Fruit fly (Drosophila melanogaster) whole organism, embryonic: ENCODE data around the gene CG5793.

Experiments used
- ATbp ChIP-seq: fragments of 200-800 bp; sonication (Bioruptor generic); optimal IDR thresholded peaks from 2 replicates; lab custom pipeline; 2017; ENCODE audit warnings: missing biosample characterization, mild to moderate bottlenecking, missing genetic modification characterization, missing genetic modification reagents
- Antp ChIP-seq: fragments of 200-800 bp; sonication (Bioruptor generic); optimal IDR thresholded peaks from 3 replicates; lab custom pipeline; 2016; ENCODE audit warnings: missing biosample characterization, missing genetic modification characterization
- CG10431 ChIP-seq: fragments of 200-800 bp; sonication (Bioruptor generic); optimal IDR thresholded peaks from 3 replicates; lab custom pipeline; 2018; ENCODE audit warnings: missing biosample characterization, mild to moderate bottlenecking, missing genetic modification characterization
- CG10959 ChIP-seq: fragments of 200-800 bp; sonication (Bioruptor generic); IDR thresholded peaks from 2 replicates; pipeline ENCODE4 v1.3.6; 2022; ENCODE audit warnings: missing biosample characterization, missing genetic modification characterization
- CG10979 ChIP-seq: fragments of 200-800 bp; sonication (Bioruptor generic); optimal IDR thresholded peaks from 2 replicates; lab custom pipeline; 2018; ENCODE audit warnings: missing biosample characterization, mild to moderate bottlenecking, missing genetic modification characterization, moderate library complexity
- CG11085 ChIP-seq: fragments of 200-800 bp; sonication (Bioruptor generic); IDR thresholded peaks from 2 replicates; pipeline ENCODE4 v1.3.6; 2022; ENCODE audit warnings: missing biosample characterization, missing genetic modification characterization
- CG11456 ChIP-seq: fragments of 200-800 bp; sonication (Bioruptor generic); IDR thresholded peaks from 3 replicates; pipeline ENCODE4 v1.3.6; 2022; ENCODE audit warnings: missing biosample characterization, missing genetic modification characterization
- CG12219 ChIP-seq: fragments of 200-800 bp; sonication (Bioruptor generic); optimal IDR thresholded peaks from 3 replicates; lab custom pipeline; 2018; ENCODE audit warnings: missing biosample characterization, mild to moderate bottlenecking, missing genetic modification characterization
- CG13424 ChIP-seq: fragments of 200-800 bp; sonication (Bioruptor generic); optimal IDR thresholded peaks from 2 replicates; lab custom pipeline; 2019; ENCODE audit warnings: missing biosample characterization, mild to moderate bottlenecking, missing genetic modification characterization, moderate library complexity
- CG17802 ChIP-seq: fragments of 200-800 bp; sonication (Bioruptor generic); optimal IDR thresholded peaks from 2 replicates; lab custom pipeline; 2018; ENCODE audit warnings: missing biosample characterization, mild to moderate bottlenecking, missing genetic modification characterization, moderate library complexity
- CG17912 ChIP-seq: fragments of 200-800 bp; sonication (Bioruptor generic); optimal IDR thresholded peaks from 2 replicates; lab custom pipeline; 2018; ENCODE audit warnings: missing biosample characterization, mild to moderate bottlenecking, missing genetic modification characterization
- CG18599 ChIP-seq: fragments of 200-800 bp; sonication (Bioruptor generic); optimal IDR thresholded peaks from 3 replicates; lab custom pipeline; 2017; ENCODE audit warnings: missing biosample characterization, missing genetic modification characterization, mild to moderate bottlenecking, moderate library complexity, missing genetic modification reagents
- CG18764 ChIP-seq: fragments of 200-800 bp; sonication (Bioruptor generic); optimal IDR thresholded peaks from 3 replicates; lab custom pipeline; 2016; ENCODE audit warnings: missing biosample characterization, missing genetic modification characterization
- CG30403 ChIP-seq: fragments of 200-800 bp; sonication (Bioruptor generic); optimal IDR thresholded peaks from 3 replicates; lab custom pipeline; 2016; ENCODE audit warnings: missing biosample characterization, missing genetic modification characterization
- CG30431 ChIP-seq: fragments of 200-800 bp; sonication (Bioruptor generic); optimal IDR thresholded peaks from 2 replicates; lab custom pipeline; 2017; ENCODE audit warnings: missing biosample characterization, missing genetic modification characterization
- CG3847 ChIP-seq: fragments of 200-800 bp; sonication (Bioruptor generic); IDR thresholded peaks from 2 replicates; pipeline ENCODE4 v1.3.6; 2022; ENCODE audit warnings: missing biosample characterization, missing genetic modification characterization
- CG6854 ChIP-seq: fragments of 200-800 bp; sonication (Bioruptor generic); optimal IDR thresholded peaks from 3 replicates; lab custom pipeline; 2017; ENCODE audit warnings: missing biosample characterization, mild to moderate bottlenecking, missing genetic modification characterization
- CG7372 ChIP-seq: fragments of 200-800 bp; sonication (Bioruptor generic); IDR thresholded peaks from 2 replicates; pipeline ENCODE4 v1.3.6; 2022; ENCODE audit warnings: missing biosample characterization, missing genetic modification characterization
- CG7839 ChIP-seq: fragments of 200-800 bp; sonication (Bioruptor generic); optimal IDR thresholded peaks from 3 replicates; lab custom pipeline; 2018; ENCODE audit warnings: missing biosample characterization, mild to moderate bottlenecking, missing genetic modification characterization, moderate library complexity
- CG9817 ChIP-seq: fragments of 200-800 bp; sonication (Bioruptor generic); optimal IDR thresholded peaks from 2 replicates; lab custom pipeline; 2018; ENCODE audit warnings: missing biosample characterization, mild to moderate bottlenecking, missing genetic modification characterization, moderate library complexity
- CoRest ChIP-seq: fragments of 200-800 bp; sonication (Bioruptor generic); optimal IDR thresholded peaks from 3 replicates; lab custom pipeline; 2018; ENCODE audit warnings: missing biosample characterization, mild to moderate bottlenecking, missing genetic modification characterization, moderate library complexity
- D ChIP-seq, 2 experiments: fragments of 200-800 bp in 1 of 2; fragments of >200 bp in 1 of 2; sonication (Bioruptor generic) in 1 of 2; optimal IDR thresholded peaks; 2 replicates in 1 of 2; 3 replicates in 1 of 2; lab custom pipeline; 2017; ENCODE audit warnings: mild to moderate bottlenecking in 1 of 2, missing biosample characterization in 1 of 2, missing genetic modification characterization in 1 of 2, missing genetic modification reagents in 1 of 2
- Dbx ChIP-seq: fragments of 200-800 bp; sonication (Bioruptor generic); IDR thresholded peaks from 3 replicates; pipeline ENCODE4 v1.3.6; 2022; ENCODE audit warnings: missing biosample characterization, missing genetic modification characterization
- Doc3 ChIP-seq: fragments of 200-800 bp; sonication (Bioruptor generic); IDR thresholded peaks from 3 replicates; pipeline ENCODE4 v1.3.6; 2022; ENCODE audit warnings: missing biosample characterization, missing genetic modification characterization; ENCODE audit not compliant: partially characterized antibody
- Fer2 ChIP-seq: fragments of 200-800 bp; sonication (Bioruptor generic); optimal IDR thresholded peaks from 2 replicates; lab custom pipeline; 2018; ENCODE audit warnings: missing biosample characterization, mild to moderate bottlenecking, missing genetic modification characterization, moderate library complexity
- Fer3 ChIP-seq: fragments of 200-800 bp; sonication (Bioruptor generic); optimal IDR thresholded peaks from 2 replicates; lab custom pipeline; 2018; ENCODE audit warnings: missing biosample characterization, mild to moderate bottlenecking, missing genetic modification characterization, moderate library complexity
- H2.0 ChIP-seq: fragments of 200-800 bp; sonication (Bioruptor generic); IDR thresholded peaks from 2 replicates; pipeline ENCODE4 v1.3.6; 2022; ENCODE audit warnings: missing biosample characterization, missing genetic modification characterization
- HLHmδ ChIP-seq: fragments of 200-800 bp; sonication (Bioruptor generic); optimal IDR thresholded peaks from 2 replicates; lab custom pipeline; 2018; ENCODE audit warnings: missing biosample characterization, mild to moderate bottlenecking, missing genetic modification characterization, moderate library complexity
- Hand ChIP-seq: fragments of 200-800 bp; sonication (Bioruptor generic); optimal IDR thresholded peaks from 2 replicates; lab custom pipeline; 2017; ENCODE audit warnings: mild to moderate bottlenecking, missing biosample characterization, missing genetic modification reagents, missing genetic modification characterization
- Hr78 ChIP-seq, 2 experiments: fragments of 200-800 bp in 1 of 2; fragments of >200 bp in 1 of 2; sonication (Bioruptor generic) in 1 of 2; optimal IDR thresholded peaks; 2 replicates each; lab custom pipeline; 2017 to 2019; ENCODE audit warnings: missing biosample characterization in 2 of 2, missing genetic modification characterization in 2 of 2, mild to moderate bottlenecking in 1 of 2, moderate library complexity in 1 of 2
- NK7.1 ChIP-seq: fragments of 200-800 bp; sonication (Bioruptor generic); optimal IDR thresholded peaks from 3 replicates; lab custom pipeline; 2016; ENCODE audit warnings: missing biosample characterization, missing genetic modification characterization
- Oli ChIP-seq: fragments of 200-800 bp; sonication (Bioruptor generic); optimal IDR thresholded peaks from 2 replicates; lab custom pipeline; 2018; ENCODE audit warnings: missing biosample characterization, mild to moderate bottlenecking, missing genetic modification characterization, moderate library complexity
- Pdp1 ChIP-seq, 2 experiments: fragments of 200-800 bp; sonication (Bioruptor generic); optimal IDR thresholded peaks; 3 replicates each; lab custom pipeline; 2016; ENCODE audit warnings: missing biosample characterization in 2 of 2, missing genetic modification characterization in 2 of 2, mild to moderate bottlenecking in 1 of 2, moderate library complexity in 1 of 2
- Sry-β ChIP-seq: fragments of 200-800 bp; sonication (Bioruptor generic); optimal IDR thresholded peaks from 2 replicates; lab custom pipeline; 2018; ENCODE audit warnings: missing biosample characterization, mild to moderate bottlenecking, missing genetic modification characterization, moderate library complexity
- TFAM ChIP-seq: fragments of 200-800 bp; sonication (Bioruptor generic); optimal IDR thresholded peaks from 2 replicates; lab custom pipeline; 2017; ENCODE audit warnings: missing biosample characterization, missing genetic modification characterization, inconsistent platforms
- ash1 ChIP-seq: fragments of 200-800 bp; sonication (Bioruptor generic); optimal IDR thresholded peaks from 2 replicates; lab custom pipeline; 2018; ENCODE audit warnings: missing biosample characterization, mild to moderate bottlenecking, missing genetic modification characterization
- chm ChIP-seq: fragments of 200-800 bp; sonication (Bioruptor generic); IDR thresholded peaks from 2 replicates; pipeline ENCODE4 v1.3.6; 2022; ENCODE audit warnings: missing biosample characterization, missing genetic modification characterization
- en ChIP-seq: fragments of 200-800 bp; sonication (Bioruptor generic); optimal IDR thresholded peaks from 2 replicates; lab custom pipeline; 2016; ENCODE audit warnings: missing biosample characterization, missing genetic modification characterization
- fd3F ChIP-seq: fragments of 200-800 bp; sonication (Bioruptor generic); optimal IDR thresholded peaks from 2 replicates; lab custom pipeline; 2018; ENCODE audit warnings: missing biosample characterization, mild to moderate bottlenecking, missing genetic modification characterization, moderate library complexity
- lab ChIP-seq: fragments of 200-800 bp; sonication (Bioruptor generic); optimal IDR thresholded peaks from 3 replicates; lab custom pipeline; 2017; ENCODE audit warnings: missing biosample characterization, missing genetic modification characterization, mild to moderate bottlenecking, moderate library complexity, missing genetic modification reagents
- lilli ChIP-seq: fragments of 200-800 bp; sonication (Bioruptor generic); optimal IDR thresholded peaks from 3 replicates; lab custom pipeline; 2016; ENCODE audit warnings: missing biosample characterization, missing genetic modification characterization
- mld ChIP-seq: fragments of 200-800 bp; sonication (Bioruptor generic); IDR thresholded peaks from 3 replicates; pipeline ENCODE4 v1.3.6; 2022; ENCODE audit warnings: missing biosample characterization, missing genetic modification characterization; ENCODE audit not compliant: partially characterized antibody
- schlank ChIP-seq: fragments of 200-800 bp; sonication (Bioruptor generic); optimal IDR thresholded peaks from 2 replicates; lab custom pipeline; 2018; ENCODE audit warnings: missing biosample characterization, mild to moderate bottlenecking, missing genetic modification characterization
- tll ChIP-seq, 2 experiments: fragments of 200-800 bp in 1 of 2; fragments of >200 bp in 1 of 2; sonication (Bioruptor generic) in 1 of 2; optimal IDR thresholded peaks; 2 replicates each; lab custom pipeline; 2017 to 2019; ENCODE audit warnings: missing biosample characterization in 2 of 2, missing genetic modification characterization in 2 of 2, mild to moderate bottlenecking in 1 of 2, moderate library complexity in 1 of 2
- unc-4 ChIP-seq: fragments of 200-800 bp; sonication (Bioruptor generic); IDR thresholded peaks from 2 replicates; pipeline ENCODE4 v1.3.6; 2022; ENCODE audit warnings: missing biosample characterization, missing genetic modification characterization; ENCODE audit not compliant: partially characterized antibody
- unpg ChIP-seq: fragments of 200-800 bp; sonication (Bioruptor generic); optimal IDR thresholded peaks from 3 replicates; lab custom pipeline; 2018; ENCODE audit warnings: missing biosample characterization, mild to moderate bottlenecking, missing genetic modification characterization, moderate library complexity

Gene CG5793

dm6 chr3R:21151090-21151870 is 23.9 kb downstream of the CG5793 start (continued):
- no peak for TF ChIP-seq CG10431 (GFP tag; lab: Kevin White, UChicago)
- TF ChIP-seq CG6854 (GFP tag; lab: Kevin White, UChicago): peak; percentile 14
- TF ChIP-seq CG12219 (GFP tag; lab: Kevin White, UChicago): peak; percentile 59
- no peak for TF ChIP-seq ATbp (GFP tag; lab: Kevin White, UChicago)
- peak; percentile 67; the same call in 1 of the 2 replicates for TF ChIP-seq CG3847
- TF ChIP-seq Pdp1 (GFP tag; optimal IDR thresholded peaks at IDR 0.05; lab: Kevin White, UChicago): peak; percentile 2 to 55
- TF ChIP-seq Dbx (GFP tag; lab: Robert Waterston, UW): peak; percentile 70
- no peak for TF ChIP-seq CG17802 (tag; lab: Kevin White, UChicago)
- peak; percentile 48 for TF ChIP-seq fd3F
- no peak for TF ChIP-seq TFAM (GFP tag; lab: Kevin White, UChicago)
- peak; percentile 61 for TF ChIP-seq Fer3 (tag; lab: Kevin White, UChicago)
- peak; percentile 61 for TF ChIP-seq unpg (GFP tag; lab: Kevin White, UChicago)
- TF ChIP-seq CG10959 (GFP tag; lab: Robert Waterston, UW): 0 out of 2 replicates have a peak, but pooled peaks have one; percentile 4
- TF ChIP-seq CG30431 (GFP tag; lab: Kevin White, UChicago): no peak
- peak; percentile 16 for TF ChIP-seq NK7.1 (GFP tag; lab: Kevin White, UChicago)
- TF ChIP-seq Oli (tag; lab: Kevin White, UChicago): peak; percentile 45
- TF ChIP-seq tll (GFP tag; optimal IDR thresholded peaks at IDR 0.05; lab: Kevin White, UChicago): no peak
- TF ChIP-seq lab (GFP tag; lab: Kevin White, UChicago): peak; percentile 81
- 0 out of 2 replicates have a peak, but pooled peaks have one; percentile 24 for TF ChIP-seq CG7372
- TF ChIP-seq CG13424 (tag; lab: Kevin White, UChicago): peak; percentile 53
- TF ChIP-seq mld (GFP tag; lab: Robert Waterston, UW): no peak
- TF ChIP-seq unc-4 (GFP tag; lab: Robert Waterston, UW): no peak
- peak; percentile 62 for TF ChIP-seq CG30403
- no peak for TF ChIP-seq chm (GFP tag; lab: Robert Waterston, UW)
- no peak for TF ChIP-seq Fer2
- no peak for TF ChIP-seq D (optimal IDR thresholded peaks at IDR 0.05; lab: Kevin White, UChicago)
- no peak for TF ChIP-seq D (GFP tag; optimal IDR thresholded peaks at IDR 0.05; lab: Kevin White, UChicago)
- no peak for TF ChIP-seq Hr78 (GFP tag; optimal IDR thresholded peaks at IDR 0.05; lab: Kevin White, UChicago)
- TF ChIP-seq CG17912 (GFP tag; lab: Kevin White, UChicago): no peak
- TF ChIP-seq Hand (GFP tag; lab: Kevin White, UChicago): peak; percentile 34
- no peak for TF ChIP-seq en (GFP tag; lab: Kevin White, UChicago)
- TF ChIP-seq CG18599: peak; percentile 69
- no peak for TF ChIP-seq schlank
- peak; percentile 37 for TF ChIP-seq CG9817 (tag; lab: Kevin White, UChicago)
- no peak for TF ChIP-seq Doc3
- TF ChIP-seq CG18764 (GFP tag; lab: Kevin White, UChicago): no peak
- no peak for TF ChIP-seq Antp (GFP tag; lab: Kevin White, UChicago)
- peak; percentile 4 for TF ChIP-seq CG10979 (tag; lab: Kevin White, UChicago)
- no peak for TF ChIP-seq ash1 (GFP tag; lab: Kevin White, UChicago)
- TF ChIP-seq Sry-β (GFP tag; lab: Kevin White, UChicago): no peak
- peak; percentile 52; the same call in 1 of the 2 replicates for TF ChIP-seq H2.0
- TF ChIP-seq CoRest: peak; percentile 69
- no peak for TF ChIP-seq CG11456
- peak; percentile 62 for TF ChIP-seq CG7839 (tag; lab: Kevin White, UChicago)
- no peak for TF ChIP-seq HLHmδ (GFP tag; lab: Kevin White, UChicago)
- TF ChIP-seq CG11085 (GFP tag; lab: Robert Waterston, UW): 0 out of 2 replicates have a peak, but pooled peaks have one; percentile 14
- TF ChIP-seq lilli (GFP tag; lab: Kevin White, UChicago): peak; percentile 55
